Worm (Caenorhabditis elegans) whole organism, L1 larva: ENCODE measurements around the gene C05B5.11.

ENCODE experiments used
- F16B12.6 ChIP-seq: fragments of 150-350 bp; optimal IDR thresholded peaks from 2 replicates; lab custom pipeline; 2014; ENCODE audit warnings: missing biosample characterization, missing genetic modification characterization
- alr-1 ChIP-seq: fragments of 200-800 bp; sonication (Bioruptor generic); optimal IDR thresholded peaks from 2 replicates; lab custom pipeline; 2018; ENCODE audit warnings: borderline replicate concordance, mild to moderate bottlenecking, missing genetic modification characterization, missing compliant biosample characterization
- efl-1 ChIP-seq, 4 experiments: fragments of 150-350 bp; optimal IDR thresholded peaks in 3 of 4; peaks in 1 of 4; 1 replicate in 1 of 4; 2 replicates in 3 of 4; lab custom pipeline; 2014; ENCODE audit warnings: missing biosample characterization in 2 of 4, missing genetic modification characterization in 2 of 4, missing genetic modification reagents in 2 of 4
- jun-1 ChIP-seq: fragments of 150-350 bp; optimal IDR thresholded peaks from 2 replicates; lab custom pipeline; 2014; ENCODE audit warnings: missing biosample characterization, missing genetic modification reagents, missing genetic modification characterization
- lin-35 ChIP-seq, 2 experiments: fragments of 150-350 bp; optimal IDR thresholded peaks; 2 replicates each; lab custom pipeline; 2014; ENCODE audit warnings: missing biosample characterization in 2 of 2, missing genetic modification characterization in 2 of 2, missing genetic modification reagents in 2 of 2
- nhr-12 ChIP-seq: sonication (generic microtip); optimal IDR thresholded peaks from 2 replicates; lab custom pipeline; 2017; ENCODE audit warnings: missing biosample characterization, missing genetic modification characterization
- nhr-28 ChIP-seq: fragments of 150-350 bp; optimal IDR thresholded peaks from 2 replicates; lab custom pipeline; 2014; ENCODE audit warnings: missing biosample characterization, missing genetic modification characterization
- snpc-4 ChIP-seq: fragments of 150-350 bp; optimal IDR thresholded peaks from 2 replicates; lab custom pipeline; 2014; ENCODE audit warnings: missing biosample characterization, missing genetic modification characterization
- ztf-11 ChIP-seq, 2 experiments: sonication (generic microtip); optimal IDR thresholded peaks; 2 replicates each; lab custom pipeline; 2016 to 2017; ENCODE audit warnings: missing genetic modification characterization in 2 of 2, missing biosample characterization in 1 of 2, missing compliant biosample characterization in 1 of 2

DNA sequence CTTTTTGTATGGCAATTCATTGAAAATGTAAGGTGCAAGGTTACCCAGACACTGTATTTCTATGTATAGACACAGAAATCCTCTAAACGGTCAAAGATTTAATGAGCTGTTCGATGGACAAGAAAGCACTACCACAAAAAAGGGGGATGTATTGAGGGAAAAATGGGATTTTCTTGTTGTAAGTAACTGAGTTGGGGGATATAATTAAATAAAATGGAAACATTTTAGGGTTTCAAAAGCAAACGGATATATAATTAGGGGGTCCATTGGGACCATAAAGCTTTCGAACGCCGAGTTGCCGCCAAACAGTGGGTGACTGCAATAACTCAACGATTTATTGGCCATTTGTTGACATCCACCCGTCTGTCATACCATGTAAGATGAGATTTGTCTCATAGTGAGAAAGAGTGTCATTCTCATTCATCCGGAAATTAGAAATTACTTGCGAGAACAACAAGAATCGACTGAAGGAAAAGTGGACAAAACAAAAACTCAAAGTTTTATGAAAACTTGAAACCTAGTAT lies 22.1 kb upstream of the C05B5.11 start:
- no peak for TF ChIP-seq F16B12.6 (tag; lab: Kevin White, UChicago)
- no peak for TF ChIP-seq jun-1 (tag; lab: Kevin White, UChicago)
- no peak for TF ChIP-seq snpc-4 (tag; lab: Kevin White, UChicago)
- TF ChIP-seq ztf-11 (tag; optimal IDR thresholded peaks at IDR 0.05; lab: Kevin White, UChicago), result no peak
- TF ChIP-seq efl-1 (optimal IDR thresholded peaks at IDR 0.05; lab: Kevin White, UChicago), result no peak
- no peak for TF ChIP-seq efl-1 (GFP tag; optimal IDR thresholded peaks at IDR 0.05 in 1 of 2; lab: Kevin White, UChicago)
- TF ChIP-seq nhr-12 (tag; lab: Kevin White, UChicago), result no peak
- no peak for TF ChIP-seq alr-1 (tag; lab: Kevin White, UChicago)
- no peak for TF ChIP-seq lin-35 (GFP tag; optimal IDR thresholded peaks at IDR 0.05; lab: Kevin White, UChicago)
- no peak for TF ChIP-seq nhr-28
